Worm (Caenorhabditis elegans): Measurements from ENCODE around the gene F18E3.11.

The F18E3.11 gene

ce11 chrV:7395359-7395758, 17.9 kb upstream of the F18E3.11 start, which contains the start of gene srx-9:
Gene srx-9 (minus strand): TSS chrV:7395459.
- TF ChIP-seq sptf-1 (tag; optimal IDR thresholded peaks at IDR 0.05) (no peak), zip-8 (tag; optimal IDR thresholded peaks at IDR 0.05) (peak; percentile 33), snpc-4 (tag; optimal IDR thresholded peaks at IDR 0.05) (no peak), nhr-76 (tag; optimal IDR thresholded peaks at IDR 0.05) (no peak), mep-1 (tag; optimal IDR thresholded peaks at IDR 0.05) (no peak)

- no peak for TF ChIP-seq mls-2 (tag; optimal IDR thresholded peaks at IDR 0.05)
- TF ChIP-seq ceh-83 (GFP tag; optimal IDR thresholded peaks at IDR 0.05), result no peak
- no peak for TF ChIP-seq pha-4 (tag; optimal IDR thresholded peaks at IDR 0.05)
- TF ChIP-seq elt-1 (tag; optimal IDR thresholded peaks at IDR 0.05; ENCODE audit: borderline replicate concordance, insufficient read depth), result no peak
- TF ChIP-seq unc-120 (tag; optimal IDR thresholded peaks at IDR 0.05; ENCODE audit: poor library complexity, severe bottlenecking), result no peak
- no peak for TF ChIP-seq ham-2 (GFP tag; optimal IDR thresholded peaks at IDR 0.05)
- no peak for TF ChIP-seq sem-2 (GFP tag; optimal IDR thresholded peaks at IDR 0.05)
- no peak for TF ChIP-seq nhr-237 (tag; optimal IDR thresholded peaks at IDR 0.05)
Measured at ce11 chrV:7399202-7399601, 14.1 kb upstream of the F18E3.11 start, which contains the start of gene gst-41. Gene gst-41 (minus strand): TSS chrV:7399302.

- no peak for TF ChIP-seq blmp-1 (tag; optimal IDR thresholded peaks at IDR 0.05)
- no peak for TF ChIP-seq unc-120 (tag; optimal IDR thresholded peaks at IDR 0.05; ENCODE audit: poor library complexity, severe bottlenecking)
- TF ChIP-seq mep-1 (tag; optimal IDR thresholded peaks at IDR 0.05), result no peak
- no peak for TF ChIP-seq cnd-1 (tag; optimal IDR thresholded peaks at IDR 0.05)
- no peak for TF ChIP-seq bed-3 (GFP tag; optimal IDR thresholded peaks at IDR 0.05)
- no peak for TF ChIP-seq pha-4 (tag; optimal IDR thresholded peaks at IDR 0.05)
- no peak for TF ChIP-seq mls-2 (tag; optimal IDR thresholded peaks at IDR 0.05)
- no peak for TF ChIP-seq zip-8 (tag; optimal IDR thresholded peaks at IDR 0.05)
- TF ChIP-seq M03D4.4 (tag; optimal IDR thresholded peaks at IDR 0.05), result no peak
- no peak for TF ChIP-seq ceh-83 (GFP tag; optimal IDR thresholded peaks at IDR 0.05)
- TF ChIP-seq lsy-2 (tag; optimal IDR thresholded peaks at IDR 0.05), result no peak
- no peak for TF ChIP-seq unc-62 (GFP tag; optimal IDR thresholded peaks at IDR 0.05)
- no peak for TF ChIP-seq ces-1 (GFP tag; optimal IDR thresholded peaks at IDR 0.05)
- TF ChIP-seq elt-1 (tag; optimal IDR thresholded peaks at IDR 0.05; ENCODE audit: borderline replicate concordance, insufficient read depth), result no peak
Measured at ce11 chrV:7400095-7400494, 13.2 kb upstream of the F18E3.11 start, which contains the start of gene cnc-9. Gene cnc-9 (minus strand): TSS chrV:7400195.

ce11 chrV:7400588-7400987, 12.7 kb upstream of the F18E3.11 start, which contains the start of gene srx-60:
Gene srx-60 (plus strand): TSS chrV:7400888.
- TF ChIP-seq cnd-1 (tag; optimal IDR thresholded peaks at IDR 0.05) (no peak), mls-2 (tag; optimal IDR thresholded peaks at IDR 0.05) (no peak), ces-1 (GFP tag; optimal IDR thresholded peaks at IDR 0.05) (no peak), ham-2 (GFP tag; optimal IDR thresholded peaks at IDR 0.05) (no peak), nhr-12 (tag; optimal IDR thresholded peaks at IDR 0.05) (no peak), pha-4 (tag; optimal IDR thresholded peaks at IDR 0.05) (no peak), nhr-2 (tag; optimal IDR thresholded peaks at IDR 0.05) (no peak), ceh-39 (tag; optimal IDR thresholded peaks at IDR 0.05) (no peak), blmp-1 (tag; optimal IDR thresholded peaks at IDR 0.05) (no peak), sem-2 (GFP tag; optimal IDR thresholded peaks at IDR 0.05) (no peak), ceh-43 (GFP tag; optimal IDR thresholded peaks at IDR 0.05) (no peak), hlh-1 (tag; optimal IDR thresholded peaks at IDR 0.05) (no peak), bed-3 (GFP tag; optimal IDR thresholded peaks at IDR 0.05) (no peak), ztf-11 (tag; optimal IDR thresholded peaks at IDR 0.05) (no peak), drap-1 (GFP tag; optimal IDR thresholded peaks at IDR 0.05) (no peak), M03D4.4 (tag; optimal IDR thresholded peaks at IDR 0.05) (no peak), mab-5 (tag; optimal IDR thresholded peaks at IDR 0.05) (no peak), mep-1 (tag; optimal IDR thresholded peaks at IDR 0.05) (no peak), lsy-2 (tag; optimal IDR thresholded peaks at IDR 0.05) (no peak), tbx-8 (GFP tag; optimal IDR thresholded peaks at IDR 0.05) (no peak)

ce11 chrV:7402355-7402754, 10.9 kb upstream of the F18E3.11 start, which contains the start of gene srj-13:
Gene srj-13 (plus strand): TSS chrV:7402655.
- TF ChIP-seq drap-1 (GFP tag; optimal IDR thresholded peaks at IDR 0.05), result no peak
- no peak for TF ChIP-seq sptf-1 (tag; optimal IDR thresholded peaks at IDR 0.05)
- no peak for TF ChIP-seq snpc-4 (tag; optimal IDR thresholded peaks at IDR 0.05)
- no peak for TF ChIP-seq zip-8 (tag; optimal IDR thresholded peaks at IDR 0.05)
- TF ChIP-seq unc-39 (tag; optimal IDR thresholded peaks at IDR 0.05), result no peak
- TF ChIP-seq nhr-12 (tag; optimal IDR thresholded peaks at IDR 0.05), result no peak
- TF ChIP-seq nhr-2 (tag; optimal IDR thresholded peaks at IDR 0.05), result no peak
- no peak for TF ChIP-seq mab-5 (tag; optimal IDR thresholded peaks at IDR 0.05)
- TF ChIP-seq M03D4.4 (tag; optimal IDR thresholded peaks at IDR 0.05), result no peak
- TF ChIP-seq bed-3 (GFP tag; optimal IDR thresholded peaks at IDR 0.05), result no peak
- no peak for TF ChIP-seq sem-2 (GFP tag; optimal IDR thresholded peaks at IDR 0.05)
- no peak for TF ChIP-seq pha-4 (tag; optimal IDR thresholded peaks at IDR 0.05)
- no peak for TF ChIP-seq nhr-28 (tag; optimal IDR thresholded peaks at IDR 0.05)
- TF ChIP-seq lin-32 (GFP tag; optimal IDR thresholded peaks at IDR 0.05), result no peak
- no peak for TF ChIP-seq ceh-83 (GFP tag; optimal IDR thresholded peaks at IDR 0.05)
- no peak for TF ChIP-seq cnd-1 (tag; optimal IDR thresholded peaks at IDR 0.05)
- no peak for TF ChIP-seq ham-2 (GFP tag; optimal IDR thresholded peaks at IDR 0.05)
- no peak for TF ChIP-seq lsy-2 (tag; optimal IDR thresholded peaks at IDR 0.05)
- TF ChIP-seq elt-1 (tag; optimal IDR thresholded peaks at IDR 0.05; ENCODE audit: borderline replicate concordance, insufficient read depth), result no peak
- no peak for TF ChIP-seq flh-1 (GFP tag; optimal IDR thresholded peaks at IDR 0.05)

All from whole organism, mixed stage, embryonic.